Fruit fly (Drosophila melanogaster) ovary, adult (tissue): ENCODE measurements around the gene CG18131.

Experiments
- CG17801 ChIP-seq: fragments of 200-800 bp; optimal IDR thresholded peaks from 2 replicates; lab custom pipeline; 2019; ENCODE audit warnings: missing biosample characterization, mild to moderate bottlenecking, missing genetic modification characterization, moderate library complexity; ENCODE audit not compliant: partially characterized antibody

The CG18131 gene

DNA sequence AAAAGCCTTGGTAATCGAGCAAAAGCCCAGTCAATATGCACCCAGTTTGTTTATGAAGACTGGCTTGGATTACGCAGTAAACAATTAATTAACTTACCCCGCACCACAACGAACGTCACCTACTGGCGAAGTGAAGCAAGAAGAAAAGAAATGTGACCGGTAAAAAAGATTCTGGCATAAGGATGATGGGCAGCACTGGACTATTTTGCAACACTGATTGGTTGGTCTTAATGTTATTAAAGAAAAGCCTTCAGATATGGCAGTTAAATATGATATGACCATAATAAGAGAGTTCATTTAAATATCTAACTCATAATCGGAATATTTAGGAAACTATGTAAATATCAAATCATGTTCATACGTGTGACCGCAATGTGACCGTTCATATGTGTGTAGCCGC, at the start of gene CG18131:
TSS of gene CG18131 (minus strand) at position 297 of the 400 bp plus-strand sequence.
- no peak for TF ChIP-seq CG17801 (GFP tag; lab: Kevin White, UChicago)

DNA sequence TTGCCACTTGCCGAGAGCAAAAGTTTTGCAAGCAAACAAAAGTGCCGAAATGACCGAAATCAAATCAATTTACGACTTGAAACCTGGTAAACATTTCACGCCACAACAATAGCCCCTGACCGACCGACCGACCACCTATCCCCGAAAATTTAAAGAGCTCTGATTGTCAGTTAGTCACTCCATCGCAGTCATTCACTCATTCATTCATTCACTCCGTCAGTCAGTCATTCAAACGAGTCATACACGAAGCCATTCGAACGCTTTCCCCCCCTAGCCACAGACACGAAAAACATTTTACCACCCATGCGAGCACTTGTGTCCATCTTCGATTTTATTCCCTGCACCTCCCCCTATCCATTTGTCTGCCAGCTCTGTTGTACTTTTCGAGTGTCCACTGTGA, 47.5 kb upstream of the CG18131 start:
- no peak for TF ChIP-seq CG17801 (GFP tag; lab: Kevin White, UChicago)

DNA sequence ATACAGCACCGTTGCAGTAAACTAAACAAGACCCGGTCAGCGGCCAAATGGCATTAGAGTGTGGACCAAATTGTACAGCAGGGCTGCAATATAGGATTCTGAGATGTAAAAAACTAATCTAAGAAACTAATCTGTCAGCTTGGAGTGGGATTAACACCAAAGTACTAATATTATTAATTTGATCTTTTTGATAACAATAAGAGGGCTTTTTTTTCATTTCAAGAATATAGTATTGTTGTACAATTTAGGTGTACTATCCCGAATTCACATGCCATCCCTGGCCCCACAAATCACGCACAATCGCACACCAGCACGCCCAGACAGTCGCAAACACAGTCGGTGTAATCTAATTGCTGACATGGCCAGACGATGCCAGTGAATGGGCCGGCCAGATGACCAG, 37.7 kb upstream of the CG18131 start:
- no peak for TF ChIP-seq CG17801 (GFP tag; lab: Kevin White, UChicago)

DNA sequence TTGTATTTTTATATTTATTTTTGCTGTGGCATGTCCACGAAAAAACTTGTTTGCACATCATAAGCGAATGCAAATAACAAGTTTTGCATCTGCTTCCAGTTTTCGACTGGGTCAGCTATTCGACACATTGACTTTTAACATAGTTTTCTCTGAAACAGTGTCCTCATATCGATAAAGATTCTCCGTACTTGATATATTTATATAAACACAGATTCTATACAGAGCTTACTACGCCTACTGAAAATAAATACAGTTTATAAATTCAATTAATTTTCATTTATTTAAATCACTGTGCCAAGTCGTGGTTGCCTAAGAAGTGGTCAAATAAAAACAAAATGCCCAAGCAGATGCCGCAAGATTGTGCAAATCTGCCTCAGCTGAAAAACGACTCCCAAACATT, 34.8 kb upstream of the CG18131 start:
- no peak for TF ChIP-seq CG17801 (GFP tag; lab: Kevin White, UChicago)

DNA sequence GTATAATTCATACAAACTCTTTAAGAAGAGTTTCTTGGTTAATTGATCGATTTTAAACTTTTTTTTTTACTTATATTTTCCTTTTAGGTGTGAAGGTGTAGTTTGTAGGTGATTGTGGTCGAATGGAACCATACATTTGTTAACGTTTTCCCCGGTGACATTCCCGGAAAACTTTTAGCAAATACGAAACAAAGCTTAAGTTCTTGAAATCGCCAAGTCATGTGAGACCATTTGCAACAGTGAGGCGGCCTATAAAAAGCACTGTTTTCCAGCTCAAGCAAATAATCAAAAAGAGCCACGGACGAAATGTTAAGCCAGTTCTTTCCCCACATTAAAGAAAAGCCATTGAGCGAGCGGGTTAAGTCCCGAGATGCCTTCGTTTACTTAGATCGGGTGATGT, 22.0 kb upstream of the CG18131 start, which contains the start of gene Or22b:
TSS of gene Or22b (plus strand) at position 301 of the 400 bp plus-strand sequence.
- TF ChIP-seq CG17801 (GFP tag; lab: Kevin White, UChicago) = no peak

DNA sequence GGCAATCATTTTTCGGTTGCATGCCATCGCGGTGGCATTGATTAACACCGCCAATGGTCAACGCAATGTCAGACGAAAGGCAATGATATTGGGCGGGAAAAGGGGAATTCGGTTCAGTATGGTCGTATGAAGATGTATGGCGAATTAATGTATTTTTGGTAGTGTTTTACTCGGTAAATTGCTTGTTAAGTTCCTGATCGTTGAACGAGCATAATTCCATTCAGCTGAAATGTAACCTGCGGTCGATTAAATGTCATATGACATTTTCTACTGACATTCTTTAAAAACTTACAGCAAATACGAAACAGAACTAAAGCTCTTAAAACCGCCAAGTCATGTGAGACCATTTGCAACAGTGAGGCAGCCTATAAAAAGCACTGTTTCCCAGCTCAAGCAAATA, 19.8 kb upstream of the CG18131 start, which contains the start of gene Or22a:
TSS of gene Or22a (plus strand) at position 301 of the 400 bp plus-strand sequence.
- TF ChIP-seq CG17801 (GFP tag; lab: Kevin White, UChicago) = no peak

DNA sequence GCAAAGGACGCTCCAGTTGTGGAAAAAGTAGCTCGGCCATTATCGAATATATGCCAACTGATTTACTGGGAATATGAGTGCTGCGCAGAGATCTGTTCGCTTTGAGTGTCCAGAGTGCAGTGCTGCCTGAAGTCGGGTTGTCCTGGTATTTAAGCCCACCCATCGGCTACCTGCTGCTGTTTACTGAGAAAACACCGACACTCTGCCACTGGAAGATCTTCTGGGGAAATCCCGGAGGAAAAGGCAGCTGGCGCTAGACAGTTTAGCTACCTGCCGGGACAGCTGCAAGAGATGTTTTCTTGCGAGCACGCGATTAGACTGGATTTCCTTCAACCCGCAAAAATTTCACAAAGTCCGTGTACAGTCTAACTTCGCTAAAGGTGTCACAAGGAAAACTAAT, 17.6 kb upstream of the CG18131 start, which contains the start of gene halo:
TSS of gene halo (minus strand) at position 127 of the 400 bp plus-strand sequence.
- TF ChIP-seq CG17801 (GFP tag; lab: Kevin White, UChicago) = no peak

DNA sequence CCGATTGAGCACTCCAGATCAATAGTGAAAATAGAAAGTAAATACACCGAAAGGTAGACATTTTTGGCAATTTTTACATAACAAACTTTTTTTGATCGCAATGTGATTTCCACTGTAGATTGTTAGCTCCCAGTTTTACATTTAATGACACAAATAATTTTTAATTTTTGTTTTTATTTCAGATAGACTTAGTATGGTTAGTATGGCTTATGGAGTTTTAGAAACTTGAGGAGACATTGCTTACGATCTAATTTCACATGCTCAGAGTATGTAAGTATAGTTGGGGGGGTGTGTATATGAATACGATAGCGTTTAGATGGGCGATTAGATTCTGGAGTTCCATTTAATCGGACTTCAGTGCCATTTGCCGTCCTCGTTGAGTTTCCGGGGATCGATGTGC, 17.0 kb upstream of the CG18131 start, which contains the start of gene CG18132:
TSS of gene CG18132 (minus strand) at position 101 of the 400 bp plus-strand sequence.
- no peak for TF ChIP-seq CG17801 (GFP tag; lab: Kevin White, UChicago)

DNA sequence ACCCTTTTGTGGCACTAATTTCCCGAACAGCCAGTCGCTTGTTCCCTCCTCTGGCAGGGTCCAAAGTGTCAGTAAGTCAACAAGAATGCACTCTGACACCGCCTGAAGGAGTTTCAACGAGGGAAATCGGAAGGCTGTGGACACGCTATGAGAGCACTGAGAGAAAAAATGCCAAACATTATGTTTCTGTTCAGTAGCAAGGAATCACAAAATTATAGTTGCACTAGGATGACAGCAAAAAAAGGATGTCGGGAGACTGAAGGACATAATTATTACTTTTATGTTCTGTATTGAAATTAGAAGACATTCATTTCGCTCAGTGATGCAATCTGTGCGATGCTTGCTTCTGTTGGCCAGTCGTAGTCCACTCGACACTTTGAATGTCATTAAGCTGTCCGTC, 9.3 kb upstream of the CG18131 start:
- TF ChIP-seq CG17801 (GFP tag; lab: Kevin White, UChicago) = no peak

DNA sequence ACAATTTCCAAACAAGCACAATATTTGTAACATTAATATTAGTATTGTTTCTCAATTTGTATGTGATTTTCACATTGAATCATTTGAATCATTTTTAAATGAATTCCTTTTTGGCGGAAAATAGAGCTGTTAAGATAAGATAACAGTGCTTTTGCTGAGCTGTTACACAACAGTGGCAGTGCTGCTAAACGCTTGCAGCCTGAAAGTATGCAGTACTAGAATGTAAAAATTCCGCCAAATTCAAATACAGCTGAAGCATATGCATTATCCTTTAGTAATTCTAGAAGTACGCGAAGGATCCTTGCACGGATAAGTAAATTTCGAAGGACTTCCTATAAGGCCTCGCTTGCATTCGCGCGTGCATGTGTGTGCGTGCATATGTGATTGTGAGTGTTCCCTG, 3.9 kb upstream of the CG18131 start:
- no peak for TF ChIP-seq CG17801 (GFP tag; lab: Kevin White, UChicago)

DNA sequence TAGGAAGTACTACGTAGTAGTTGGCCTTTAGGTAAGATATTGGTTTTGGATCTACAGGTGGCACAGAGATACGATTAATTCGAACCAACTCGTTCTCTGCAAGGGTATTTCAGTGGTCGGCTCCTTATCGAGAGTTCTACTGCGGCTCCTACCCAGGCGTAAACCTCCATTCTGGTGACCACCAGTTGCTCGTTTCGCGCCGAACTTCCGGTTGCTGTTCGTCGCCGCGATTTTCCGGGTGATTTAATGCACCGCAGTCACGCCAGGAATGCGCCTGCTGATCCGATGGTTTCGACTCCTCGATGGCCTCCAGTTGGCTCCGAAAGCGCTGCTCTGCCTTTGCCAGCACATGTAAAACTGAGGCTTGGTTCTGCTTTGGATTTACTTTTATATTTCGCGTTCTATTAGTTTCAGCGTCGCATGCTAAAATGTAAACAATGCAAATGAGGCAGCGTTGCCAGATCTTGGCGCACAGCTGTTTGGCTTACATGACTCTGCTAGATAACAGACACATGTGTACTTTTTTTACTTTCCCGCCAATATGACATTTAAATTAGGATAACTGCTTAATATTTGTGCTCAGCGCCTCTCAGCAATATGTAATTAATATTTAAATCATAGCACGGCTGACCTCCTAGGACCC, 2.2 kb upstream of the CG18131 start, which contains the start of gene CG7420:
TSS of gene CG7420 (minus strand) at position 446 of the 643 bp plus-strand sequence.
- TF ChIP-seq CG17801 (GFP tag; lab: Kevin White, UChicago) = no peak

DNA sequence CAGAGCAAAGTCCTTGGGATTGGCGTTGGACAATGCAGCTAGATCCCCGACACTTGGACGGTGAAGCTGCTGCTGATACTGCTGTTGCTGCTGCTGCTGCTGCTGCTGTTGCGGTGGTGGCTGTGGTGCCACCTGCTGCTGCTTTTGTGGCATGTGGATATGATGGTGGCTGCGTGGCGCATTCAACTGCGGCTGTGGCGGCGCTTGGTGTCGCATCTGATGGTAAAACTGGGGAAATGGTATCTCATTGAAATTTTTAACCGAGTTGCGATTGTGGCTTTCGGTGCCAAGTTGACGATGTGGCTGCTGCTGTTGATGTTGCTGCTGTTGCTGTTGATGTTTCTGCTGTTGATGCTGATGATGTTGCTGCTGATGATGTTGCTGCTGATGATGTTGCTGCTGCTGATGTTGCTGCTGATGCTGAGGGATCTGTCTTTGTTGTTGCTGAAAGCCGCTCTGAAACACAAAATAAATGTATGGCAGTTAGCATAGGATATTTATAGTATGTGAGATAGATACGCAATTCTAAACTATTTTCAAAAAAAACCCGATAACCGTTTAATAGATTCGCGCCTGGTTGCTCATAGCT, 1.3 kb downstream of the CG18131 start:
- no peak for TF ChIP-seq CG17801 (GFP tag; lab: Kevin White, UChicago)

DNA sequence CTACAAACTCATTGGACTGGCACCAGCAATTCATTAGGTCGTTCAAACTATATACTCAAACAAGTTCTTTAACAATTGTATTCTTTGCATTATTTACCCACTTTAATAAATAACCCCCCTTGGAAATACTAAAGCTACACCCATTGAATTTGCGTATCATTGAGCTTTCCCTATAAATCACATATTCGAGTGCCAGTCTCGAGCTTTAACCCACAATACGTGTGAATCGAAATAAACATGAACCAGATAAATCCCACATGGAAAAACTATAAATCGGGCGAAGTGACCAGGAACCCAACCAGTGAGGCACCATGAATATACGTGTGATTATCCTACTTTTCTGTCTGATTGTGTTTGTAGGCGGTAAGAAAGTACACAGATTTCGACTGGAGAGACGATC, 3.5 kb downstream of the CG18131 start, which contains the start of gene CG31661:
TSS of gene CG31661 (plus strand) at position 301 of the 400 bp plus-strand sequence.
- no peak for TF ChIP-seq CG17801 (GFP tag; lab: Kevin White, UChicago)

DNA sequence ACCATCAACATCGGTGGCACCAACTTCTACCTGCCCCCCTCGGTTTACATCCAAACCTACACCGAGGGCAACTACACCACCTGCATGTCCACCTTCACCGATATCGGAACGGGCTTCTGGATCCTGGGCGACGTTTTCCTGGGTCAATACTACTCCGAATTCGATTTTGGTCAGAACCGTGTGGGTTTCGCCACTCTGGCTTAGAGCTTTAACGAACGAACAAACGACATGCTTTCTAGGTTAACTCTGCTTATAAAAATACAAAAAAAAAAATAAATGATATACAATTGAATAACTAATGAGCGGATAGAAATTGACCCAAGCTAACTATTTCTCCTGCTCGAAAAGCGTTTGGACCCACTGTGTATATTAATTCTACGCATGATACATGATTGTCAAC, 5.2 kb downstream of the CG18131 start, which contains the start of gene CG31926:
TSS of gene CG31926 (plus strand) at position 301 of the 400 bp plus-strand sequence.
- no peak for TF ChIP-seq CG17801 (GFP tag; lab: Kevin White, UChicago)

DNA sequence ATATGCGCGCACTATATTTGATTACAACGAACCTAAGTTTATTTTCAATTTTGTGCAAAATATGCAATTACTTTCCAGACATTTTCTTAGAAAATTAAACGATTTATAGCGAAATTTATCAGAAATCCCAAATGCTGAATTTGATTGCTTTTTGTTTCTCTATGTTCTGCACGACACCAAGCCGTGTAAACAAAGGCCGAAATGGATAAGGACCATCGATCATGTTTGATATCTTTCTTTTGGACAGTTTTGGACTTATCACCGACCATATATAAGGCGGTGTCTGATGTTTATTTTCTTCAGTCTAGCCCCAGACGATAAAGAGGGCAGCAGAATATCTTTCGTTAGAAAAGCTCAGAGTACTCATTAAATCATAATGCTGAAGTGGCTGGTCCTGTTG, 6.6 kb downstream of the CG18131 start, which contains the start of gene CG33128:
TSS of gene CG33128 (plus strand) at position 301 of the 400 bp plus-strand sequence.
- no peak for TF ChIP-seq CG17801 (GFP tag; lab: Kevin White, UChicago)
